Worm (Caenorhabditis elegans): ENCODE results near the gene C55C3.73.

Gene C55C3.73

ce11 chrIV:5734720-5735119, 31.5 kb upstream of the C55C3.73 start, which contains the start of gene cpg-18:
cpg-18 (plus strand) TSS chrIV:5735020.
- TF ChIP-seq die-1 (tag; optimal IDR thresholded peaks at IDR 0.05) (no peak), F22D6.2 (tag; optimal IDR thresholded peaks at IDR 0.05) (no peak), nfya-1 (tag; optimal IDR thresholded peaks at IDR 0.05; ENCODE audit: borderline replicate concordance, insufficient read depth) (no peak), aptf-2 (GFP tag; conservative IDR thresholded peaks at IDR 0.05) (no peak), mcd-1 (GFP tag; IDR thresholded peaks at IDR 0.05) (no peak), ztf-22 (GFP tag; optimal IDR thresholded peaks at IDR 0.05) (no peak), unc-62 (GFP tag; optimal IDR thresholded peaks at IDR 0.05) (no peak)

- TF ChIP-seq efl-1 (GFP tag; optimal IDR thresholded peaks at IDR 0.05) (peak; percentile 72), ztf-3 (GFP tag; optimal IDR thresholded peaks at IDR 0.05) (no peak), hsf-1 (GFP tag; IDR thresholded peaks at IDR 0.05) (no peak), sdz-38 (tag; optimal IDR thresholded peaks at IDR 0.05) (no peak), F23B12.7 (tag; optimal IDR thresholded peaks at IDR 0.05; ENCODE audit: insufficient read depth) (peak; percentile 57), lin-35 (GFP tag; optimal IDR thresholded peaks at IDR 0.05) (peak in 2 of 3 experiments; percentile 14 to 92), ceh-40 (GFP tag; IDR thresholded peaks at IDR 0.05) (no peak), lin-54 (GFP tag; optimal IDR thresholded peaks at IDR 0.05) (peak; percentile 92), tbp1 (GFP tag; optimal IDR thresholded peaks at IDR 0.05) (no peak), dpl-1 (GFP tag; optimal IDR thresholded peaks at IDR 0.05) (peak; percentile 79), F22D6.2 (tag; optimal IDR thresholded peaks at IDR 0.05) (no peak), dpff-1 (tag; optimal IDR thresholded peaks at IDR 0.05) (no peak), chd-7 (tag; optimal IDR thresholded peaks at IDR 0.05) (no peak), snpc-4 (GFP tag; optimal IDR thresholded peaks at IDR 0.05) (peak; percentile 52), snpc-4 (tag; optimal IDR thresholded peaks at IDR 0.05) (peak in 3 of 4 experiments; percentile 80 to 86 (median 83)), attf-3 (GFP tag; conservative IDR thresholded peaks at IDR 0.05) (peak; percentile 97)
Measured at ce11 chrIV:5731597-5731996, 28.3 kb upstream of the C55C3.73 start, which contains the start of gene H35B03.2. H35B03.2 (minus strand) TSS chrIV:5731674.

DNA sequence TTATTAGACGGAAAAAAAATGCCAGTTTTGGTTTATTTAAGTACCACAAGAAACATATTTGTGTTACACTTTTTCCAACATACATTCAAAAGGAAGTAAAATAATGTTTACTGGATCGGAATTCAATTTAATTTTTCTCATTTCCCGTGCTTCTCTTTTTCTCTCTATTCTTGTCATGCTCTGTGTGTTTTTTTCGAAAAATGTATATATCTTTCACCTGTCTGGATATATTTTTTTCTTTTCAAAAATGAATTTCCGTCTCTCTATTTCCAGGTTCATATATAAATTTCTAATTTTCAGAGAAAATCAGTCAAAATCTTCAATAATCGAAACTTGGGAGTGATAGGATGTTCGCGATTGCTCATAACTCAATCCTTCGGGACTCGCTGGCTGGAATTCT, 22.0 kb upstream of the C55C3.73 start, which contains the start of gene H35B03.1:
H35B03.1 (plus strand) TSS at position 301 of the 400 bp plus-strand sequence.
- TF ChIP-seq B0261.1 (tag; optimal IDR thresholded peaks at IDR 0.05) (no peak), egl-44 (GFP tag; IDR thresholded peaks at IDR 0.05) (no peak), dpl-1 (GFP tag; optimal IDR thresholded peaks at IDR 0.05) (no peak), sdz-38 (tag; optimal IDR thresholded peaks at IDR 0.05) (no peak), madf-6 (GFP tag; IDR thresholded peaks at IDR 0.05) (no peak)

DNA sequence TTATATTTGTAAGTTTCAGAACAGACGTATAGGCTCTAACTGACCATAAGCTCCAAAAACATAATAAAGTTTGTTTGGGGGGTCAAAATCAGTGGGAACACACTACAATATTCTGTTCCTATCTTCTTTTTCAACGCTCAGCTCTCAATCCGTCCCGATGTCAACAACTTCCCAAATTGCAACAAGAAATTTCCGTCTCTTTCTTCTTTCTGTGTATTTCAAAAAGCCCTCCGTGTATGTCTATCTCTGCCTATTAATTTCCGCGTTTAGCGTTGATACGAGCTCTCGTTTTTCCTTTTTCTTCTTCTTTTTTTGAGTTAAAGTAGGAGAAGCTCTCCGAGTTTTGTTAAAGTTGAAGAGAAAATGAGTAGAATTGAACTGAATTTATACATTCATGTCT, 20.4 kb upstream of the C55C3.73 start:
- no peak for TF ChIP-seq lin-35 (GFP tag; optimal IDR thresholded peaks at IDR 0.05)
- TF ChIP-seq T26A5.8 (tag; optimal IDR thresholded peaks at IDR 0.05), result no peak
- TF ChIP-seq ekl-4 (GFP tag; IDR thresholded peaks at IDR 0.05), result no peak
- no peak for TF ChIP-seq F52B5.7 (tag; optimal IDR thresholded peaks at IDR 0.05)
- no peak for TF ChIP-seq ZK185.1 (tag; optimal IDR thresholded peaks at IDR 0.05; ENCODE audit: poor library complexity, severe bottlenecking)
- no peak for TF ChIP-seq ceh-79 (tag; optimal IDR thresholded peaks at IDR 0.05)
- TF ChIP-seq snpc-3.4 (tag; optimal IDR thresholded peaks at IDR 0.05), result no peak
- TF ChIP-seq hlh-12 (tag; optimal IDR thresholded peaks at IDR 0.05), result no peak
- TF ChIP-seq nhr-90 (tag; optimal IDR thresholded peaks at IDR 0.05), result no peak
- TF ChIP-seq nhr-80 (tag; optimal IDR thresholded peaks at IDR 0.05), result no peak
- TF ChIP-seq nhr-27 (tag; optimal IDR thresholded peaks at IDR 0.05), result no peak
- no peak for TF ChIP-seq ceh-91 (GFP tag; IDR thresholded peaks at IDR 0.05)
- no peak for TF ChIP-seq B0261.1 (tag; optimal IDR thresholded peaks at IDR 0.05)
- no peak for TF ChIP-seq fkh-3 (tag; optimal IDR thresholded peaks at IDR 0.05)
- no peak for TF ChIP-seq B0035.1 (tag; optimal IDR thresholded peaks at IDR 0.05)
